Fruit fly (Drosophila melanogaster) S2 (cell line): ENCODE results near the gene lab.

Experiments used
- CG8478 ChIP-seq: fragments of >200 bp; optimal IDR thresholded peaks from 2 replicates; lab custom pipeline; 2018
- CTCF ChIP-seq, 2 experiments: fragments of >200 bp; optimal IDR thresholded peaks; 2 replicates each; lab custom pipeline; 2018

The lab gene

DNA sequence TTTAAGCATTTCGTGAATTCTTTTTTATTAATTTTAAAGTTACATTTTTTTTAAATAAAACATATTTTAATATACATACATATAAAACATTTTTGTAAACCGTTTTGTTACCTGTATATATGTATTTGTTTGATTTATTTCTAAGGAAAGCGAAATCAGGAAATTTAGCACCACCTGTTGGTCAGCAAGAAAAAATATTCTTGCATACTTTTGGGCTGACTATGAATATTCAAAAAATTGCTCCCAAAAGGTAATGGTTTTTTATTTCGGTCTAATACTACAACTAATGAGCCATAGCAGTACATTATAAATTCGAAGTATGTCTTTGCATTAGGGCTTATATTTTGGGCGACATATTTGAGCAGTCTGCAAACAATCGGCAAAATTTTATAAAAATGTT lies 5.3 kb upstream of the lab start:
- TF ChIP-seq CTCF (optimal IDR thresholded peaks at IDR 0.05; lab: Kevin White, UChicago) = peak; percentile 76 to 91
- no peak for TF ChIP-seq CG8478

DNA sequence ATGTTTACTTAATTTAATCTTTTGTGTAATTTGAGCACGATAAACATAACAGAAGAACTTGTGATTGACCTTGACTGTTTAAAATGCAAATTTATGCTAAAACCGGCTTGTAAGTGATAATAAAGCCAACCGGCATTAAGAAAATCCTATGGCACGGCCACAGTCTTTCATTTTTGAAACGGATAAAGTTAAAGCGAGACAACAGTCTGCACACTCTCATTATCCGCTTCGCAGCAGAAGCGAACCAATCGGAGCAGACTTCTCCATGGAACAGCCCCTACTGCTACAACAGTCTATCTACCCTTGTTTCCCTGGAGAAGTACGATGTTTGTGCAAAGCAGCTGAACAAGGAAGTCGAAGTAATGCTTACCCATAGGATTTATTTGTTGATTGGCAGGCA lies 4.7 kb upstream of the lab start:
- TF ChIP-seq CG8478 = no peak
- TF ChIP-seq CTCF (optimal IDR thresholded peaks at IDR 0.05; lab: Kevin White, UChicago) = peak in 1 of 2 experiments; percentile 16

DNA sequence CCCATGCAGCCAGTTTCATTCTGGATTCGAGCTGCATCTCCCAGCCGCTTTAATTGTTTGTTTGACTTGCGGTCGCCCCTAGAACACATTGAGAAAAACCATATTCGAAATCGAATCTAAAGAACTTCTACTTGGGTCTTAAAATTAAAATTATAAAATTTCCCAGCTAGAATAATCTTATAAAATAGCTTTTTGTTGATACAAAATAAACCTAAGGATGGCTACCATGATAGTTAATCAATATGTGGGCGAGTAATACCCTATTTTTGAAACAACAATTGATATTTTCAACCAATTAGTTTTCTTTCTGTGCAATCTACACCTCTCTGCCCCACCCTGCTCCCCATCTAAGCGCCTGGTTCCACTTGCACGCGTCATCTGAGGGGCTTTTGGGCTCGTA lies 3.8 kb downstream of the lab start:
- TF ChIP-seq CG8478 (no peak), CTCF (optimal IDR thresholded peaks at IDR 0.05; lab: Kevin White, UChicago) (no peak)

DNA sequence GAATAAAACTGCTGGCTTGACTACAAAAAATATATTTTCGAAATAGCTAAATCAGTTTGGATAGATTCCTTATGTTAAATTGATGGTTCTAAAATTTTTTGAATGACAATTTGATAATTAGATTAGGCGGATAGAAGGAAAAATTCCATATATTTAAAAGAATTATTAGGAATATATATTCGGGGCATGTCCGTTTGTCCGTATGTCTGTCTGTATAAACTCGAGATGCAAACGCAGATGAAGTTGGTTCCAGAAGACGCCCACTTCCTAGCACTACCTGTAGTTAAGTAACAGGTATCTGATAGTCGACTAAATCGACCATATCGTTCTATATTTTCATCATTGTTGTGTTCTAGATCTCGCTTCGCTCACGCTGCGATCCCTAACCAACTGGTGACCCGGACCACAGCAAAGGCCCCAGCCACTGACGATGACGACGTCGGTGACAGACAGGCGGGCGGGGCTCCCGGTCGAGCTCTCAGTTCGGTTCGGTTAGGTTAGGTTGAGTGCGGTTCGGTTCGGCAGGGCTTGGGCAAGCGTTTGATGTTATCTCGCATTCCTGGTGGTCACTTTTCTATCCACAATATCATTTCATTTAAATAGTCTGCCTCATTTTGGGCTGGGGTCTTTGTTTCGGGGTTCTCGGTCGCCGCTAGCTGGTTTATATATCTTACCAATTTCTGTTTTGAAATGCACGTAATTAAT lies 5.9 kb downstream of the lab start:
- TF ChIP-seq CTCF (optimal IDR thresholded peaks at IDR 0.05; lab: Kevin White, UChicago) (no peak), CG8478 (no peak)

- TF ChIP-seq CTCF (optimal IDR thresholded peaks at IDR 0.05; lab: Kevin White, UChicago) (no peak), CG8478 (no peak)
These were observed 10.2 kb downstream of the lab start for dm6 chr3R:6668234-6668633.

DNA sequence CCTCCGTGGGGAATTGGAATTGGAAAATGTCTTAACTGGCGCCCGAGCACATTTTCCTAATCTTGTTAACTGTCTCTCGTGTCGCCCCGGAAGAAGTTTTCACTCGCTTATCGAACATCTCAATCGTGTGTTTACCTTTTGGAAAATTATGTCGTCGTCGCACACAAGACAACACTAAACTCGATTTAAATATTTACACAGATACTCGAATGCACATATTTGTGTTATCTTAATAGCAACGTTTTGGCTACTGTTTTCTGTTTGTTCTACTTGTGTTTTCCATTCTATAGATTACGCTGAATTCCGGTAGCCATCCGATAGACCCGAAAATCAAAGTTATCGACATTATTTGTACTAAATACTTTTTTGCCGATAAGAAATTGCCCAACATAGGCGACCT lies 11.1 kb downstream of the lab start:
- TF ChIP-seq CTCF (optimal IDR thresholded peaks at IDR 0.05; lab: Kevin White, UChicago) (no peak), CG8478 (no peak)

- TF ChIP-seq CG8478 (no peak), CTCF (optimal IDR thresholded peaks at IDR 0.05; lab: Kevin White, UChicago) (no peak)
These were observed 13.2 kb downstream of the lab start for dm6 chr3R:6665117-6665654.

- TF ChIP-seq CG8478 (no peak), CTCF (optimal IDR thresholded peaks at IDR 0.05; lab: Kevin White, UChicago) (no peak)
These were observed 13.8 kb downstream of the lab start for dm6 chr3R:6664371-6665116.

dm6 chr3R:6663289-6663666 lies 15.1 kb downstream of the lab start:
- TF ChIP-seq CG8478 (no peak), CTCF (optimal IDR thresholded peaks at IDR 0.05; lab: Kevin White, UChicago) (no peak)

dm6 chr3R:6662613-6663288 lies 15.6 kb downstream of the lab start:
- no peak for TF ChIP-seq CTCF (optimal IDR thresholded peaks at IDR 0.05; lab: Kevin White, UChicago)
- TF ChIP-seq CG8478 = no peak

DNA sequence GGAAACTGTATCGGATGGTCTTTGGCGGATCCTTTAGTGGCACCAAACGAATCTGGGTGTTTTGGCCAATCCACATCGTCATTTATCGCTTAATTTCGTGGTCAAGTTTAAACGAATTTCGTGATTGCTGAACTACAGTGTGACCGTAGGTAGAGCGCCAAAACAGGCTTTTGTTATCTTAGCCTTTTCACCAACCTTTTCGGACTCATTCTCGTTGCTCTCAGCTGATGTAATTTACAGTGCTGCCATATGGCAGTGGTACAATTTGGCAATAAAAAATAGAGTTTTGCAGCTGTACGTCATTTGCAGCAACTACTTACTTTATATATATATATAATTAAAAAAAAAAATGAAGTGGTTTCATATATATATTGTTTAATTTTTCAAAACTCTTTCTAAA lies 18.4 kb downstream of the lab start, which contains the start of gene agt:
Gene agt, minus strand, starts transcription at position 160 of the 400 bp plus-strand sequence.
- TF ChIP-seq CTCF (optimal IDR thresholded peaks at IDR 0.05; lab: Kevin White, UChicago) (peak; percentile 70 to 74), CG8478 (no peak)

dm6 chr3R:6657278-6658246 lies 20.8 kb downstream of the lab start, which contains the start of the genes CG1307 and twr:
TSS of gene CG1307 (minus strand) at chr3R:6657442.
TSS of gene twr (plus strand) at chr3R:6657882.
- TF ChIP-seq CG8478 (no peak), CTCF (optimal IDR thresholded peaks at IDR 0.05; lab: Kevin White, UChicago) (peak; percentile 6 to 56)

- TF ChIP-seq CG8478 = no peak
- peak; percentile 57 to 69 for TF ChIP-seq CTCF (optimal IDR thresholded peaks at IDR 0.05; lab: Kevin White, UChicago)
These were observed 31.6 kb downstream of the lab start, which contains the start of gene Taf1 for dm6 chr3R:6646740-6647139. TSS of gene Taf1 (plus strand) at chr3R:6646889.

- TF ChIP-seq CTCF (optimal IDR thresholded peaks at IDR 0.05; lab: Kevin White, UChicago) = no peak
- TF ChIP-seq CG8478 = no peak
These were observed 34.1 kb downstream of the lab start, which contains the start of gene Ass for dm6 chr3R:6644334-6644733. TSS of gene Ass (minus strand) at chr3R:6644434.
